Worm (Caenorhabditis elegans) whole organism, midembryonic: Measurements from ENCODE around the gene anat-1.

ENCODE experiments used
- T22C8.4 ChIP-seq: fragments of 200-800 bp; sonication (Bioruptor generic); IDR thresholded peaks from 2 replicates; pipeline ENCODE4 v1.3.6; 2022; ENCODE audit warnings: missing genetic modification characterization, missing compliant biosample characterization
- cog-1 ChIP-seq: sonication (generic microtip); optimal IDR thresholded peaks from 2 replicates; lab custom pipeline; 2016; ENCODE audit warnings: missing genetic modification characterization, missing compliant biosample characterization
- flt-1 ChIP-seq: fragments of 200-800 bp; sonication (Bioruptor generic); IDR thresholded peaks from 2 replicates; pipeline ENCODE4 v1.3.6; 2022; ENCODE audit warnings: missing genetic modification characterization, missing compliant biosample characterization
- klf-2 ChIP-seq: fragments of 200-800 bp; sonication (Bioruptor generic); conservative IDR thresholded peaks from 2 replicates; pipeline ENCODE4 v1.3.6; 2022; ENCODE audit warnings: missing genetic modification reagents, missing genetic modification characterization, missing compliant biosample characterization
- med-1 ChIP-seq: sonication (generic microtip); optimal IDR thresholded peaks from 2 replicates; lab custom pipeline; 2017; ENCODE audit warnings: missing genetic modification characterization, mild to moderate bottlenecking, missing compliant biosample characterization, antibody characterized with exemption, missing genetic modification reagents; ENCODE audit not compliant: insufficient read depth
- ref-1 ChIP-seq: fragments of 200-800 bp; sonication (Bioruptor generic); conservative IDR thresholded peaks from 2 replicates; pipeline ENCODE4 v1.3.6; 2022; ENCODE audit warnings: missing genetic modification reagents, missing genetic modification characterization, missing compliant biosample characterization
- tab-1 ChIP-seq: fragments of 200-800 bp; sonication (Bioruptor generic); IDR thresholded peaks from 2 replicates; pipeline ENCODE4 v1.3.6; 2022; ENCODE audit warnings: missing genetic modification characterization, missing compliant biosample characterization
- ztf-23 ChIP-seq: fragments of 200-800 bp; sonication (Bioruptor generic); IDR thresholded peaks from 2 replicates; pipeline ENCODE4 v1.3.6; 2022; ENCODE audit warnings: missing genetic modification reagents, missing genetic modification characterization, missing compliant biosample characterization
- ztf-29 ChIP-seq: fragments of 200-800 bp; sonication (Bioruptor generic); IDR thresholded peaks from 2 replicates; pipeline ENCODE4 v1.3.6; 2022; ENCODE audit warnings: missing genetic modification reagents, missing genetic modification characterization, missing compliant biosample characterization

DNA sequence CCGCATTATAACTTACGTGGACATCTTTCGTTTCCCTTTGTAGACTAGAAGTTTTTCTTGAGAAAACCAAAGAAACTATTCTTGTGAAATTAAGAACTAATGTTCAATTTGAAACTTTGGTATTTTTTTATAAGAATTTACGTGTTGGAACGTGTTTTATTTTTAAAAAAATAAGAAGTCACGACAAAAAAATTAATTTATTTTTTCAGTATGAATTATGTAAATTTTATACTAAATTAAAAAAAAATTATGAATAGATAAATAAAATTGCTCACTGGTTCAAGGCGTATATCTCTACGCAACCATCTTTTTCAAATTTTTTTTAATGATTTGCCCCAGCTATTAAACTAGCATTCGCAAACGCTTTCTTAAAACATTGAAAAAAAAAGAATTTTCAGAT lies 46.9 kb downstream of the anat-1 start, which contains the start of gene C17H12.5:
- TF ChIP-seq tab-1 (GFP tag; lab: Robert Waterston, UW) (no peak), ref-1 (GFP tag; lab: Robert Waterston, UW) (no peak), med-1 (no peak), klf-2 (GFP tag; lab: Robert Waterston, UW) (no peak), ztf-29 (GFP tag; lab: Robert Waterston, UW) (no peak), flt-1 (no peak), ztf-23 (no peak), cog-1 (tag; lab: Kevin White, UChicago) (no peak), T22C8.4 (no peak)
